ENCODE assay signal across 2 fruit fly cellular contexts in the genomic region with DNA sequence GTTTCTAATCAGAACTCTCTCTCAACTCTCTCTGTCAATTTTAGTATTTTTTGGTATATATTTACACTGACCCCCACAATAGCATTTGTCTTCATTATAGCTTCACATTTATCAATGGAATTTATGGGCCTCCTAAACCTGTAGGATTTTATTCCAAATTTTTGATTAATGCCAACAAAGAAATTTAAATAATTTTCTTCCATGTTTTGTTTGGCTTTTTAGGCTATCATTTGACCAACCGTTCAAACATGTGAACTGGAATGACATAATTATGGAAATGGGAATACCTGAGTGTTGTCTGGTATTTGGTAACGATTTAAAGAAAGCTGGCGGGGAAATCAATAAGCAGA.
TF ChIP-seq lines count a peak whose summit lies in the region.

No protein-coding gene starts in this region.

- TF ChIP-seq CTCF in whole organism, embryonic (GFP tag; optimal IDR thresholded peaks at IDR 0.05; lab: Kevin White, UChicago): no peak

TF ChIP-seq in whole organism, embryonic, 481 proteins besides CTCF, POLR2A, EP300 and RAD21:
- TF ChIP-seq CG14050 (GFP tag; IDR thresholded peaks at IDR 0.05; lab: Robert Waterston, UW) (no peak), sd (tag; optimal IDR thresholded peaks at IDR 0.05; lab: Kevin White, UChicago) (peak; percentile 88), Pdp1 (GFP tag; optimal IDR thresholded peaks at IDR 0.05; lab: Kevin White, UChicago) (peak in 1 of 2 experiments; percentile 69), chm (GFP tag; IDR thresholded peaks at IDR 0.05; lab: Robert Waterston, UW) (no peak), fd64A (GFP tag; optimal IDR thresholded peaks at IDR 0.05; lab: Kevin White, UChicago) (no peak), CG1832 (GFP tag; optimal IDR thresholded peaks at IDR 0.05; lab: Kevin White, UChicago) (no peak), pum (GFP tag; optimal IDR thresholded peaks at IDR 0.05; lab: Kevin White, UChicago) (no peak), CG12071 (GFP tag; optimal IDR thresholded peaks at IDR 0.05; lab: Kevin White, UChicago) (no peak), CG34224 (GFP tag; IDR thresholded peaks at IDR 0.05; lab: Robert Waterston, UW; ENCODE audit: partially characterized antibody) (peak; percentile 36; the same call in 2 of the 3 replicates), Xrp1 (GFP tag; IDR thresholded peaks at IDR 0.05; lab: Robert Waterston, UW) (no peak), abd-A (tag; optimal IDR thresholded peaks at IDR 0.05; lab: Kevin White, UChicago) (peak; percentile 87), BtbVII (GFP tag; optimal IDR thresholded peaks at IDR 0.05; lab: Kevin White, UChicago) (no peak), insv (GFP tag; optimal IDR thresholded peaks at IDR 0.05; lab: Kevin White, UChicago) (peak in 1 of 2 experiments; percentile 88), BEAF-32 (GFP tag; optimal IDR thresholded peaks at IDR 0.05; lab: Kevin White, UChicago) (no peak), oc (tag; optimal IDR thresholded peaks at IDR 0.05; lab: Kevin White, UChicago) (peak; percentile 28), lab (GFP tag; optimal IDR thresholded peaks at IDR 0.05; lab: Kevin White, UChicago) (no peak), CG6791 (GFP tag; IDR thresholded peaks at IDR 0.05; lab: Robert Waterston, UW; ENCODE audit: partially characterized antibody) (no peak), da (GFP tag; optimal IDR thresholded peaks at IDR 0.05; lab: Kevin White, UChicago) (no peak), bbx (GFP tag; IDR thresholded peaks at IDR 0.05; lab: Robert Waterston, UW; ENCODE audit: partially characterized antibody) (no peak), sens-2 (GFP tag; IDR thresholded peaks at IDR 0.05; lab: Robert Waterston, UW) (no peak), B-H1 (GFP tag; IDR thresholded peaks at IDR 0.05; lab: Robert Waterston, UW) (0 out of 3 replicates have a peak, but pooled peaks have one; percentile 1), CG17612 (GFP tag; IDR thresholded peaks at IDR 0.05; lab: Robert Waterston, UW) (no peak), CG42726 (GFP tag; IDR thresholded peaks at IDR 0.05; lab: Robert Waterston, UW; ENCODE audit: partially characterized antibody) (no peak), CG6813 (GFP tag; optimal IDR thresholded peaks at IDR 0.05; lab: Kevin White, UChicago) (peak; percentile 5)

TF ChIP-seq in whole organism, wandering third instar larva, 38 proteins besides CTCF, POLR2A, EP300 and RAD21:
- TF ChIP-seq Jra (GFP tag; optimal IDR thresholded peaks at IDR 0.05; lab: Kevin White, UChicago) (no peak), dl (GFP tag; optimal IDR thresholded peaks at IDR 0.05; lab: Kevin White, UChicago; ENCODE audit: insufficient read depth in 1 of 2, partially characterized antibody in 2 of 2) (peak in 1 of 2 experiments; percentile 3), N (GFP tag; optimal IDR thresholded peaks at IDR 0.05; lab: Kevin White, UChicago) (no peak), dmrt93B (GFP tag; optimal IDR thresholded peaks at IDR 0.05; lab: Kevin White, UChicago) (no peak), CrebA (GFP tag; optimal IDR thresholded peaks at IDR 0.05; lab: Kevin White, UChicago; ENCODE audit: borderline replicate concordance) (no peak), Vsx2 (GFP tag; optimal IDR thresholded peaks at IDR 0.05; lab: Kevin White, UChicago; ENCODE audit: partially characterized antibody) (peak; percentile 64), Dif (GFP tag; optimal IDR thresholded peaks at IDR 0.05; lab: Kevin White, UChicago; ENCODE audit: partially characterized antibody) (peak; percentile 29), HLH106 (tag; optimal IDR thresholded peaks at IDR 0.05; lab: Kevin White, UChicago) (no peak)
TF ChIP-seq in whole organism, wandering third instar larva: peak in this region for 3.
